Worm (Caenorhabditis elegans) whole organism, L2 larva: Measurements from ENCODE around the gene ZK829.3.

ENCODE experiments used
- R02D3.7 ChIP-seq: fragments of 150-350 bp; optimal IDR thresholded peaks from 2 replicates; lab custom pipeline; 2014; ENCODE audit warnings: missing biosample characterization, missing genetic modification characterization
- dmd-4 ChIP-seq: sonication (generic microtip); optimal IDR thresholded peaks from 2 replicates; lab custom pipeline; 2017; ENCODE audit warnings: missing biosample characterization, missing genetic modification characterization
- gmeb-1 ChIP-seq: fragments of 150-350 bp; optimal IDR thresholded peaks from 2 replicates; lab custom pipeline; 2014; ENCODE audit warnings: missing biosample characterization, missing genetic modification characterization
- lin-13 ChIP-seq: fragments of 150-350 bp; optimal IDR thresholded peaks from 2 replicates; lab custom pipeline; 2014; ENCODE audit warnings: missing biosample characterization, missing genetic modification reagents, missing genetic modification characterization
- lin-39 ChIP-seq: fragments of 150-350 bp; optimal IDR thresholded peaks from 2 replicates; lab custom pipeline; 2014; ENCODE audit warnings: missing biosample characterization, missing genetic modification reagents, missing genetic modification characterization
- mdl-1 ChIP-seq, 2 experiments: fragments of 150-350 bp in 1 of 2; sonication (generic microtip) in 1 of 2; optimal IDR thresholded peaks; 2 replicates each; lab custom pipeline; 2017; ENCODE audit warnings: missing biosample characterization in 2 of 2, missing genetic modification characterization in 2 of 2
- nhr-129 ChIP-seq: fragments of 150-350 bp; optimal IDR thresholded peaks from 2 replicates; lab custom pipeline; 2014; ENCODE audit warnings: missing biosample characterization, missing genetic modification characterization
- nhr-21 ChIP-seq: fragments of 150-350 bp; optimal IDR thresholded peaks from 2 replicates; lab custom pipeline; 2014; ENCODE audit warnings: missing biosample characterization, missing genetic modification characterization
- nhr-23 ChIP-seq: fragments of 150-350 bp; optimal IDR thresholded peaks from 2 replicates; lab custom pipeline; 2014; ENCODE audit warnings: missing biosample characterization, missing genetic modification reagents, missing genetic modification characterization
- nhr-237 ChIP-seq: fragments of 150-350 bp; optimal IDR thresholded peaks from 2 replicates; lab custom pipeline; 2014; ENCODE audit warnings: missing biosample characterization, missing genetic modification characterization
- zag-1 ChIP-seq: fragments of 150-350 bp; optimal IDR thresholded peaks from 2 replicates; lab custom pipeline; 2014; ENCODE audit warnings: missing biosample characterization, missing genetic modification characterization

- no peak for TF ChIP-seq zag-1 (tag; lab: Kevin White, UChicago)
- TF ChIP-seq gmeb-1 (tag; lab: Kevin White, UChicago) = no peak
- TF ChIP-seq mdl-1 (tag; optimal IDR thresholded peaks at IDR 0.05; lab: Kevin White, UChicago) = peak in 1 of 2 experiments; percentile 57
- TF ChIP-seq nhr-129 (tag; lab: Kevin White, UChicago) = peak; percentile 69
- TF ChIP-seq lin-13 (GFP tag; lab: Kevin White, UChicago) = no peak
- no peak for TF ChIP-seq nhr-237
- TF ChIP-seq R02D3.7 = no peak
- no peak for TF ChIP-seq nhr-21
- no peak for TF ChIP-seq nhr-23 (tag; lab: Kevin White, UChicago)
- TF ChIP-seq lin-39 (tag; lab: Kevin White, UChicago) = no peak
- TF ChIP-seq dmd-4 (tag; lab: Kevin White, UChicago) = no peak
Measured at ce11 chrIV:11957074-11957473, 11.6 kb upstream of the ZK829.3 start.
